Worm (Caenorhabditis elegans): ENCODE data around the gene M02A10.1.

M02A10.1 gene

ce11 chrX:696253-696652 is 10.3 kb upstream of the M02A10.1 start:
- TF ChIP-seq egl-27 (tag; optimal IDR thresholded peaks at IDR 0.05) (no peak), aha-1 (tag) (peak; percentile 19), duxl-1 (tag; optimal IDR thresholded peaks at IDR 0.05; ENCODE audit: poor library complexity) (no peak)

- TF ChIP-seq attf-4 (tag; optimal IDR thresholded peaks at IDR 0.05) = no peak
- TF ChIP-seq ceh-20 (GFP tag; IDR thresholded peaks at IDR 0.05) = no peak
- TF ChIP-seq nhr-11 (tag; optimal IDR thresholded peaks at IDR 0.05) = no peak
- TF ChIP-seq ztf-7 (tag; optimal IDR thresholded peaks at IDR 0.05) = no peak
- no peak for TF ChIP-seq zip-2 (tag; optimal IDR thresholded peaks at IDR 0.05)
These were observed 7.8 kb downstream of the M02A10.1 start, which contains the start of gene irk-2 for ce11 chrX:714398-714797. irk-2 (minus strand) TSS chrX:714498.

DNA sequence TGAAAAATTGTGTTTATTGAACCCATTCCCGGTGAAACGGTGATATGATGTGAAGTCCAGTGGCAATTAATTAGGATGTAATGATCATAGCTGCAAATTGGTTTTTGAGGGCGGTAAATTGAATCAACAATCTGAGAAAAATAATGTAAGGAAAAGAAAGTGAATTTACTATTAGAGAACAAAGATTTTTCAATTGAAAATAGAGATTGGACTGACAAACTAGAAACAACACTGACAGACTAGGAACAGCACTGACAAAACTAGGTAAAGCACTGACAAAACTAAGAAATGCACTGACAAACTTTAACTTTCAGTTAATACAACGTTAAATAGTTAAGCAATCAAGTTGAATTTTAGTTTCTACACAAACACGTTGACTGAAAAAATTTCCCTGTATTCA is 19.3 kb downstream of the M02A10.1 start, which contains the start of gene sli-1:
Gene sli-1 (minus strand): TSS at position 101 of the 400 bp plus-strand sequence.
- no peak for TF ChIP-seq aly-2 (tag; optimal IDR thresholded peaks at IDR 0.05)
- no peak for TF ChIP-seq lin-38 (GFP tag; IDR thresholded peaks at IDR 0.05)
- TF ChIP-seq arid-1 (GFP tag; conservative IDR thresholded peaks at IDR 0.05) = no peak
- no peak for TF ChIP-seq lsy-2 (tag; optimal IDR thresholded peaks at IDR 0.05)
- no peak for TF ChIP-seq hmg-1.1 (GFP tag; IDR thresholded peaks at IDR 0.05)
- no peak for TF ChIP-seq hlh-11 (tag; optimal IDR thresholded peaks at IDR 0.05)
- TF ChIP-seq ceh-44 (GFP tag; IDR thresholded peaks at IDR 0.05) = no peak
- no peak for TF ChIP-seq R02D3.7 (tag; optimal IDR thresholded peaks at IDR 0.05)
- no peak for TF ChIP-seq Y48G9A.11 (GFP tag; IDR thresholded peaks at IDR 0.05)
- no peak for TF ChIP-seq ama-1 (optimal IDR thresholded peaks at IDR 0.05)
- no peak for TF ChIP-seq lir-3 (tag; optimal IDR thresholded peaks at IDR 0.05)
- no peak for TF ChIP-seq madf-5 (GFP tag; IDR thresholded peaks at IDR 0.05)
- TF ChIP-seq F10B5.3 (tag; optimal IDR thresholded peaks at IDR 0.05) = no peak
- no peak for TF ChIP-seq nhr-237 (tag; optimal IDR thresholded peaks at IDR 0.05)
- TF ChIP-seq gei-8 (GFP tag; optimal IDR thresholded peaks at IDR 0.05) = no peak
- TF ChIP-seq mes-2 (tag; optimal IDR thresholded peaks at IDR 0.05; ENCODE audit: poor library complexity, severe bottlenecking) = no peak
- no peak for TF ChIP-seq T20F7.1 (GFP tag; optimal IDR thresholded peaks at IDR 0.05)
- TF ChIP-seq Y105C5A.15 (GFP tag; IDR thresholded peaks at IDR 0.05) = no peak

ce11 chrX:726295-726694 is 19.7 kb downstream of the M02A10.1 start:
- no peak for TF ChIP-seq Y105C5A.15 (GFP tag; IDR thresholded peaks at IDR 0.05)
- no peak for TF ChIP-seq mep-1 (tag; optimal IDR thresholded peaks at IDR 0.05)
- TF ChIP-seq mes-2 (tag; optimal IDR thresholded peaks at IDR 0.05; ENCODE audit: poor library complexity, severe bottlenecking) = peak; percentile 14
- no peak for TF ChIP-seq lsy-2 (tag; optimal IDR thresholded peaks at IDR 0.05)
- no peak for TF ChIP-seq nhr-6 (tag; optimal IDR thresholded peaks at IDR 0.05)
- TF ChIP-seq unc-62 (GFP tag; optimal IDR thresholded peaks at IDR 0.05 in 1 of 2) = peak in 1 of 2 experiments; percentile 53
- no peak for TF ChIP-seq unc-62 (tag; optimal IDR thresholded peaks at IDR 0.05)
- no peak for TF ChIP-seq rbr-2 (tag; optimal IDR thresholded peaks at IDR 0.05)
- TF ChIP-seq hlh-30 (tag; optimal IDR thresholded peaks at IDR 0.05; ENCODE audit: insufficient read depth) = peak; percentile 75
- no peak for TF ChIP-seq ctbp-1 (GFP tag; IDR thresholded peaks at IDR 0.05)
- no peak for TF ChIP-seq nhr-25 (tag; optimal IDR thresholded peaks at IDR 0.05; ENCODE audit: borderline replicate concordance, insufficient read depth)
- TF ChIP-seq unc-39 (tag; optimal IDR thresholded peaks at IDR 0.05) = no peak
- no peak for TF ChIP-seq nhr-48 (tag; optimal IDR thresholded peaks at IDR 0.05)
- peak in 1 of 2 experiments; percentile 10 for TF ChIP-seq mdl-1 (tag; optimal IDR thresholded peaks at IDR 0.05)
